Worm (Caenorhabditis elegans): ENCODE data around the gene pqn-94.
A peak's percentile ranks its signal among the peaks of the same experiment; 100 is the strongest.

pqn-94 gene

ce11 chrV:20269661-20270137 lies 10.0 kb downstream of the pqn-94 start, which contains the start of the genes prmt-1 and cdkr-3:
prmt-1 (minus strand) TSS chrV:20269711.
cdkr-3 (plus strand) TSS chrV:20270107.
- TF ChIP-seq hmg-1.1 (GFP tag; IDR thresholded peaks at IDR 0.05) (0 out of 2 replicates have a peak, but pooled peaks have one; percentile 24), unc-62 (GFP tag; optimal IDR thresholded peaks at IDR 0.05 in 1 of 2) (peak in 1 of 2 experiments; percentile 90), unc-62 (tag; optimal IDR thresholded peaks at IDR 0.05) (no peak), hif-1 (tag; optimal IDR thresholded peaks at IDR 0.05) (peak in 1 of 2 experiments; percentile 64), mes-2 (tag; optimal IDR thresholded peaks at IDR 0.05; ENCODE audit: poor library complexity, severe bottlenecking) (peak; percentile 66), lsy-2 (tag; optimal IDR thresholded peaks at IDR 0.05) (peak in 1 of 2 experiments; percentile 64), dpl-1 (GFP tag; optimal IDR thresholded peaks at IDR 0.05) (peak; percentile 59), pha-4 (GFP tag; IDR thresholded peaks at IDR 0.05) (no peak), pha-4 (tag; optimal IDR thresholded peaks at IDR 0.05) (peak; percentile 61), F49E8.2 (tag; optimal IDR thresholded peaks at IDR 0.05; ENCODE audit: borderline replicate concordance) (no peak), hlh-30 (tag; optimal IDR thresholded peaks at IDR 0.05; ENCODE audit: insufficient read depth) (peak; percentile 16), nhr-28 (tag; optimal IDR thresholded peaks at IDR 0.05) (peak; percentile 46), lin-39 (tag; optimal IDR thresholded peaks at IDR 0.05) (no peak), mep-1 (tag; optimal IDR thresholded peaks at IDR 0.05) (peak; percentile 65), R02D3.7 (tag; optimal IDR thresholded peaks at IDR 0.05) (peak; percentile 64), mxl-2 (GFP tag; conservative IDR thresholded peaks at IDR 0.05) (no peak), nhr-6 (tag; optimal IDR thresholded peaks at IDR 0.05) (peak; percentile 68)

- TF ChIP-seq pha-4 (GFP tag; IDR thresholded peaks at IDR 0.05) (peak; percentile 52; the same call in 1 of the 2 replicates), pha-4 (tag; optimal IDR thresholded peaks at IDR 0.05) (no peak), daf-16 (GFP tag; optimal IDR thresholded peaks at IDR 0.05) (no peak), daf-16 (tag; optimal IDR thresholded peaks at IDR 0.05) (peak; percentile 5), aha-1 (tag) (peak; percentile 72), lin-13 (GFP tag; optimal IDR thresholded peaks at IDR 0.05) (no peak), F26F4.8 (GFP tag; conservative IDR thresholded peaks at IDR 0.05) (0 out of 2 replicates have a peak, but pooled peaks have one; percentile 26), ama-1 (optimal IDR thresholded peaks at IDR 0.05) (peak; percentile 18), duxl-1 (tag; optimal IDR thresholded peaks at IDR 0.05; ENCODE audit: poor library complexity) (no peak), ctbp-1 (GFP tag; IDR thresholded peaks at IDR 0.05) (0 out of 2 replicates have a peak, but pooled peaks have one; percentile 40), R02D3.7 (tag; optimal IDR thresholded peaks at IDR 0.05) (no peak), lin-38 (GFP tag; IDR thresholded peaks at IDR 0.05) (peak; percentile 50), Y48G9A.11 (GFP tag; IDR thresholded peaks at IDR 0.05) (0 out of 2 replicates have a peak, but pooled peaks have one; percentile 52)
These were observed 12.7 kb downstream of the pqn-94 start, which contains the start of gene mdt-17 for ce11 chrV:20266992-20267391. mdt-17 (minus strand) TSS chrV:20267247.

DNA sequence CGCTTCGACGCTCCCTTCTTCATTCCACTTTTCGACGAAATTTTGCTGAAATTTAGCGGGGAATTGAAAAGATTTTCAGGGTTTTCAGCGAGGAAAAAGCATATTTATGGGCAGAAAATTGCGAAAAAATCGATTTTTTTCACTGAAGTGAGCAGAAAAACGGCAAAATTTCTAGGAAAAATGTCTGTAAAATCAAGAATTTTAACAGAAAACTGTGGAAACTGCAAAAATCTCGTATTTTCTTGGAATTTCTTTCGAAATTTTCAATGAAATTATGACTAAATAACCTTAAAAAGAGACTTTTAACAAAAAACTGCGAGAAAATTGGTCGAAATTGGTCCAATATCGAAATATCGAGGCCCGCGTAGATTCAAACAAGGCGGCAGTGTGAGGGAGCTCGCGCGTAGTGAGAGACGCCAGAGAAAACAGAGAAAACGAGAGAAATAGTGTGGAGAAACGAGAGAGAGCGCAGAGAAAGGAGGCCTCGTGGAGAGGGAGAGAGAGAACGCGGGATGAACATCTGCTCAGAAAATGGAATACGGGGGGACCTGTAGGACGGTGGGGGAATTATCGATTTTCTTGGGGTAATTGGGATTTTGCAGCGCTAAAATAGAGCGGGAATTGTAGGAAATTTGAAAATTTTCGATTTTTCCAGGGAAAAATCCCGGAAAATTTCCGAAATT lies 30.1 kb downstream of the pqn-94 start, which contains the start of gene swsn-1:
Gene swsn-1, minus strand, starts transcription at position 51 of the 683 bp plus-strand sequence.
- peak; percentile 10 for TF ChIP-seq mxl-3 (GFP tag; optimal IDR thresholded peaks at IDR 0.05)
- no peak for TF ChIP-seq nhr-25 (tag; optimal IDR thresholded peaks at IDR 0.05; ENCODE audit: borderline replicate concordance, insufficient read depth)
- TF ChIP-seq ceh-62 (tag; optimal IDR thresholded peaks at IDR 0.05) = no peak
- peak; percentile 78 for TF ChIP-seq hmg-1.1 (GFP tag; IDR thresholded peaks at IDR 0.05)
- TF ChIP-seq lin-29 (GFP tag; IDR thresholded peaks at IDR 0.05) = no peak
- no peak for TF ChIP-seq arid-1 (GFP tag; conservative IDR thresholded peaks at IDR 0.05)
- no peak for TF ChIP-seq egl-43 (GFP tag; IDR thresholded peaks at IDR 0.05)
- no peak for TF ChIP-seq ztf-7 (tag; optimal IDR thresholded peaks at IDR 0.05)
- no peak for TF ChIP-seq ceh-20 (GFP tag; IDR thresholded peaks at IDR 0.05)
- no peak for TF ChIP-seq lim-7 (GFP tag; IDR thresholded peaks at IDR 0.05)
- TF ChIP-seq tag-97 (GFP tag; IDR thresholded peaks at IDR 0.05) = no peak
- 0 out of 2 replicates have a peak, but pooled peaks have one; percentile 6 for TF ChIP-seq dmd-6 (GFP tag; IDR thresholded peaks at IDR 0.05)
- peak; percentile 70 for TF ChIP-seq mes-2 (tag; optimal IDR thresholded peaks at IDR 0.05; ENCODE audit: poor library complexity, severe bottlenecking)
- TF ChIP-seq T20F7.1 (GFP tag; optimal IDR thresholded peaks at IDR 0.05) = no peak
- no peak for TF ChIP-seq nhr-41 (GFP tag; IDR thresholded peaks at IDR 0.05)
- no peak for TF ChIP-seq T26A8.4 (GFP tag; IDR thresholded peaks at IDR 0.05)
- no peak for TF ChIP-seq madf-5 (GFP tag; IDR thresholded peaks at IDR 0.05)
- no peak for TF ChIP-seq unc-62 (GFP tag; optimal IDR thresholded peaks at IDR 0.05 in 1 of 2)
- no peak for TF ChIP-seq unc-62 (tag; optimal IDR thresholded peaks at IDR 0.05)
- no peak for TF ChIP-seq D1046.2 (GFP tag; IDR thresholded peaks at IDR 0.05)
- TF ChIP-seq nhr-237 (tag; optimal IDR thresholded peaks at IDR 0.05) = no peak
- no peak for TF ChIP-seq aly-2 (tag; optimal IDR thresholded peaks at IDR 0.05)
- no peak for TF ChIP-seq fkh-10 (GFP tag; optimal IDR thresholded peaks at IDR 0.05)

Measured in whole organism, L4 larva.